Fruit fly (Drosophila melanogaster): ENCODE data around the gene COX7B.

COX7B gene

dm6 chr3L:17399014-17399413, 26.3 kb upstream of the COX7B start:
- TF ChIP-seq CG13204 (GFP tag; optimal IDR thresholded peaks at IDR 0.05) (no peak), fd96Ca (GFP tag; IDR thresholded peaks at IDR 0.05) (no peak), CG8301 (tag; optimal IDR thresholded peaks at IDR 0.05) (no peak), D1 (tag; optimal IDR thresholded peaks at IDR 0.05) (no peak), Snoo (tag; optimal IDR thresholded peaks at IDR 0.05) (no peak), CG15710 (tag; optimal IDR thresholded peaks at IDR 0.05) (no peak), CG4496 (GFP tag; IDR thresholded peaks at IDR 0.05) (no peak), CG32121 (GFP tag; IDR thresholded peaks at IDR 0.05) (no peak), CG10348 (GFP tag; IDR thresholded peaks at IDR 0.05) (no peak), CG17806 (tag; optimal IDR thresholded peaks at IDR 0.05) (no peak), Pif1B (GFP tag; optimal IDR thresholded peaks at IDR 0.05) (no peak), EcR (GFP tag; optimal IDR thresholded peaks at IDR 0.05) (no peak), CG14655 (GFP tag; optimal IDR thresholded peaks at IDR 0.05) (no peak)

- TF ChIP-seq gl (tag; optimal IDR thresholded peaks at IDR 0.05) (no peak), CG8301 (tag; optimal IDR thresholded peaks at IDR 0.05) (no peak), Ets98B (GFP tag; IDR thresholded peaks at IDR 0.05) (no peak), Snoo (tag; optimal IDR thresholded peaks at IDR 0.05) (no peak), CG8159 (tag; optimal IDR thresholded peaks at IDR 0.05) (no peak), CG12605 (GFP tag; IDR thresholded peaks at IDR 0.05) (no peak), CG15710 (tag; optimal IDR thresholded peaks at IDR 0.05) (no peak), CG4496 (GFP tag; IDR thresholded peaks at IDR 0.05) (no peak)
These were observed 24.4 kb upstream of the COX7B start for dm6 chr3L:17400911-17401310.

- TF ChIP-seq fd96Ca (GFP tag; IDR thresholded peaks at IDR 0.05) (no peak), CG15710 (tag; optimal IDR thresholded peaks at IDR 0.05) (no peak), Pif1A (GFP tag; optimal IDR thresholded peaks at IDR 0.05) (no peak), CG4496 (GFP tag; IDR thresholded peaks at IDR 0.05) (0 out of 3 replicates have a peak, but pooled peaks have one; percentile 39), CG32121 (GFP tag; IDR thresholded peaks at IDR 0.05) (no peak), CG17806 (tag; optimal IDR thresholded peaks at IDR 0.05) (no peak), D1 (tag; optimal IDR thresholded peaks at IDR 0.05) (no peak), EcR (GFP tag; optimal IDR thresholded peaks at IDR 0.05) (no peak), CG13204 (GFP tag; optimal IDR thresholded peaks at IDR 0.05) (no peak), CG14655 (GFP tag; optimal IDR thresholded peaks at IDR 0.05) (no peak), CG10348 (GFP tag; IDR thresholded peaks at IDR 0.05) (no peak), CG12605 (GFP tag; IDR thresholded peaks at IDR 0.05) (peak; percentile 77), gl (tag; optimal IDR thresholded peaks at IDR 0.05) (no peak), CG34367 (tag; optimal IDR thresholded peaks at IDR 0.05) (no peak)
These were observed 23.9 kb upstream of the COX7B start for dm6 chr3L:17401411-17401810.

- TF ChIP-seq fd96Ca (GFP tag; IDR thresholded peaks at IDR 0.05) (no peak), CG10348 (GFP tag; IDR thresholded peaks at IDR 0.05) (no peak), gl (tag; optimal IDR thresholded peaks at IDR 0.05) (no peak), D1 (tag; optimal IDR thresholded peaks at IDR 0.05) (no peak), CG12605 (GFP tag; IDR thresholded peaks at IDR 0.05) (no peak), Pif1B (GFP tag; optimal IDR thresholded peaks at IDR 0.05) (no peak), rn (GFP tag; IDR thresholded peaks at IDR 0.05) (no peak), CG14655 (GFP tag; optimal IDR thresholded peaks at IDR 0.05) (no peak), Pif1A (GFP tag; optimal IDR thresholded peaks at IDR 0.05) (no peak), CG32121 (GFP tag; IDR thresholded peaks at IDR 0.05) (no peak), CG13204 (GFP tag; optimal IDR thresholded peaks at IDR 0.05) (no peak), CG8159 (tag; optimal IDR thresholded peaks at IDR 0.05) (no peak), Snoo (tag; optimal IDR thresholded peaks at IDR 0.05) (no peak), EcR (GFP tag; optimal IDR thresholded peaks at IDR 0.05) (no peak), CG8301 (tag; optimal IDR thresholded peaks at IDR 0.05) (no peak)
These were observed 22.9 kb upstream of the COX7B start for dm6 chr3L:17402399-17402798.

dm6 chr3L:17403268-17403667, 22.0 kb upstream of the COX7B start:
- TF ChIP-seq CG15710 (tag; optimal IDR thresholded peaks at IDR 0.05), result no peak
- TF ChIP-seq CG4496 (GFP tag; IDR thresholded peaks at IDR 0.05), result 0 out of 3 replicates have a peak, but pooled peaks have one; percentile 21
- TF ChIP-seq CG8301 (tag; optimal IDR thresholded peaks at IDR 0.05), result no peak
- no peak for TF ChIP-seq gl (tag; optimal IDR thresholded peaks at IDR 0.05)
- TF ChIP-seq D1 (tag; optimal IDR thresholded peaks at IDR 0.05), result no peak
- no peak for TF ChIP-seq CG10348 (GFP tag; IDR thresholded peaks at IDR 0.05)

dm6 chr3L:17404646-17405045, 20.6 kb upstream of the COX7B start:
- TF ChIP-seq Pif1A (GFP tag; optimal IDR thresholded peaks at IDR 0.05), result peak; percentile 11
- TF ChIP-seq CG15710 (tag; optimal IDR thresholded peaks at IDR 0.05), result no peak
- TF ChIP-seq gl (tag; optimal IDR thresholded peaks at IDR 0.05), result no peak
- TF ChIP-seq rn (GFP tag; IDR thresholded peaks at IDR 0.05), result no peak
- TF ChIP-seq CG8159 (tag; optimal IDR thresholded peaks at IDR 0.05), result no peak
- no peak for TF ChIP-seq CG34367 (tag; optimal IDR thresholded peaks at IDR 0.05)
- peak; percentile 3 for TF ChIP-seq Pif1B (GFP tag; optimal IDR thresholded peaks at IDR 0.05)
- TF ChIP-seq CG9948 (tag; optimal IDR thresholded peaks at IDR 0.05), result no peak
- no peak for TF ChIP-seq EcR (GFP tag; optimal IDR thresholded peaks at IDR 0.05)
- TF ChIP-seq Ets98B (GFP tag; IDR thresholded peaks at IDR 0.05), result no peak
- TF ChIP-seq CG4496 (GFP tag; IDR thresholded peaks at IDR 0.05), result peak; percentile 83
- no peak for TF ChIP-seq CG13204 (GFP tag; optimal IDR thresholded peaks at IDR 0.05)
- TF ChIP-seq CG10348 (GFP tag; IDR thresholded peaks at IDR 0.05), result no peak
- TF ChIP-seq CG12605 (GFP tag; IDR thresholded peaks at IDR 0.05), result no peak
- TF ChIP-seq CG14655 (GFP tag; optimal IDR thresholded peaks at IDR 0.05), result peak; percentile 76
- peak; percentile 68 for TF ChIP-seq CG8301 (tag; optimal IDR thresholded peaks at IDR 0.05)
- TF ChIP-seq CG32121 (GFP tag; IDR thresholded peaks at IDR 0.05), result no peak

dm6 chr3L:17407073-17407472, 18.2 kb upstream of the COX7B start:
- peak; percentile 77 for TF ChIP-seq D1 (tag; optimal IDR thresholded peaks at IDR 0.05)
- TF ChIP-seq CG8159 (tag; optimal IDR thresholded peaks at IDR 0.05), result no peak
- no peak for TF ChIP-seq gl (tag; optimal IDR thresholded peaks at IDR 0.05)
- TF ChIP-seq Pif1A (GFP tag; optimal IDR thresholded peaks at IDR 0.05), result no peak

All from whole organism, pupa.